Worm (Caenorhabditis elegans): ENCODE measurements around the gene C15H11.11.

C15H11.11 gene

ce11 chrV:14447240-14447763 lies 32.0 kb downstream of the C15H11.11 start, which contains the start of the genes dlat-1 and fntb-1:
Gene dlat-1, minus strand, starts transcription at chrV:14447290.
Gene fntb-1, plus strand, starts transcription at chrV:14447651.
- TF ChIP-seq unc-39 (tag; optimal IDR thresholded peaks at IDR 0.05) (no peak), fos-1 (tag; optimal IDR thresholded peaks at IDR 0.05) (peak; percentile 80), gmeb-1 (tag; optimal IDR thresholded peaks at IDR 0.05) (peak; percentile 10), ceh-16 (tag; optimal IDR thresholded peaks at IDR 0.05) (no peak), nhr-11 (tag; optimal IDR thresholded peaks at IDR 0.05) (no peak), skn-1 (tag; optimal IDR thresholded peaks at IDR 0.05) (no peak), ceh-82 (tag; optimal IDR thresholded peaks at IDR 0.05) (no peak), unc-62 (GFP tag; optimal IDR thresholded peaks at IDR 0.05) (no peak), lin-13 (GFP tag; optimal IDR thresholded peaks at IDR 0.05) (no peak), peb-1 (tag; optimal IDR thresholded peaks at IDR 0.05) (no peak), unc-55 (GFP tag; optimal IDR thresholded peaks at IDR 0.05) (peak; percentile 9), crh-2 (tag; optimal IDR thresholded peaks at IDR 0.05) (peak; percentile 8)

DNA sequence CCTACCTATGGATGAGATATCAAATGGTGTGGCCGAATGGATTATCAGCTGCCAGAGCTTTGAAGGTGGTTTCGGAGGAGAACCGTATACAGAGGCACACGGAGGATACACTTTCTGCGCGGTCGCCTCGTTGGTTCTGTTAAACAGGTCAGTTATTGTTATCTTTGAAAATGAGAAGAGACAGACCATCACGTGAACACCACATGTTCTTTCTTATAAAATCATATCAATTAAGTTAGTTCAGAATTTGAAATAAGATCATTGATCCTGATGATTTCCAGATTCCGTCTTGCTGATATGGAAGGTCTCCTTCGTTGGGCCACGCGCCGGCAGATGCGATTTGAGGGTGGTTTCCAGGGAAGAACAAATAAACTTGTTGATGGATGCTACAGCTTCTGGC lies 33.4 kb downstream of the C15H11.11 start:
- no peak for TF ChIP-seq lin-11 (tag; optimal IDR thresholded peaks at IDR 0.05)
- peak; percentile 35 for TF ChIP-seq nhr-21 (tag; optimal IDR thresholded peaks at IDR 0.05)

DNA sequence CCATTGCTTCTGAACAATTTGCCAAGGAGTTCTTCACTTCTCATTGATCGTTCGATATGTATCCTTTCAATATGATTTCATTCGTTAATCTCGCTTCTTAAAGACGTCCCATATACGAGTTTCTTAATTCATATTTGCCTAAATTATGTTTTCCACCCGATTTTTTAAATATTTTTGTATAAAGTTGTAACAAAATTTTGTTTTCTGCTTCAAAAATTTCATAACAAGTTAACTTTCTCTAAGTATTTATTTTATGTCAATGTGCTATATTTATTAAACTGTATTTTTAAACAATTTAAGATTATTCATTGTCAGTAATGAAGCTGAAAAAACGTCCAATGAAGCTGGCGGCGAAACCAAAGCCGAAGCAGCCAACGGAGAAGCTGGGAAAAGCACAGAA lies 34.1 kb downstream of the C15H11.11 start, which contains the start of gene F23B12.7:
F23B12.7 (plus strand) TSS at position 301 of the 400 bp plus-strand sequence.
- no peak for TF ChIP-seq blmp-1 (tag; optimal IDR thresholded peaks at IDR 0.05; ENCODE audit: insufficient read depth)

- TF ChIP-seq gmeb-1 (tag; optimal IDR thresholded peaks at IDR 0.05), result peak; percentile 70
- no peak for TF ChIP-seq sem-4 (tag; optimal IDR thresholded peaks at IDR 0.05)
- TF ChIP-seq aly-2 (tag; optimal IDR thresholded peaks at IDR 0.05), result no peak
Observed at ce11 chrV:14456626-14457025, 41.3 kb downstream of the C15H11.11 start, which contains the start of gene bmk-1. Gene bmk-1, minus strand, starts transcription at chrV:14456984.

DNA sequence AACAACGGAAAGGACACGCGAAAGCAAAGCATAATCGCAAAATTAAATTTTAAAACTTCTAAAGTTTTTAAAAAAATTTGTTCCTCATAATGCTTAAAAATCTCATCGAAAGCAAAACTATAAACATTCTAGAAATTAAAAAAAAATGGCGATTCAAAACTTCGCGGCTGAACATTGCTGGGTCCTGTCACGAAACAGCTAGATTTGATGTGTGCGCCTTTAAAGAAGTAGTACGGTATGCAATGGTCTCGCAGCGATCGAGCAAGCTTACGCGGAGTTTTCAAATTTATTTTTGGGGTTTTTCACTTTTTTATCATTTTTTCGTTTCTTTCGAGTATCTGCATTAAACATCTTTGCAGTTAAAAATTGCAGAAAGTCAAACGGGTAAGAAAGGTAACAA lies 41.8 kb downstream of the C15H11.11 start, which contains the start of gene coh-3:
coh-3 (plus strand) TSS at position 353 of the 400 bp plus-strand sequence.
- TF ChIP-seq sma-3 (GFP tag; optimal IDR thresholded peaks at IDR 0.05) (no peak), alr-1 (tag; optimal IDR thresholded peaks at IDR 0.05) (no peak), nhr-237 (tag; optimal IDR thresholded peaks at IDR 0.05) (no peak), nhr-129 (tag; optimal IDR thresholded peaks at IDR 0.05) (no peak), nhr-12 (tag; optimal IDR thresholded peaks at IDR 0.05) (no peak), skn-1 (tag; optimal IDR thresholded peaks at IDR 0.05) (no peak), lsy-2 (tag; optimal IDR thresholded peaks at IDR 0.05) (no peak), ZK546.5 (tag; optimal IDR thresholded peaks at IDR 0.05) (no peak), C34F6.9 (tag; optimal IDR thresholded peaks at IDR 0.05) (no peak)

DNA sequence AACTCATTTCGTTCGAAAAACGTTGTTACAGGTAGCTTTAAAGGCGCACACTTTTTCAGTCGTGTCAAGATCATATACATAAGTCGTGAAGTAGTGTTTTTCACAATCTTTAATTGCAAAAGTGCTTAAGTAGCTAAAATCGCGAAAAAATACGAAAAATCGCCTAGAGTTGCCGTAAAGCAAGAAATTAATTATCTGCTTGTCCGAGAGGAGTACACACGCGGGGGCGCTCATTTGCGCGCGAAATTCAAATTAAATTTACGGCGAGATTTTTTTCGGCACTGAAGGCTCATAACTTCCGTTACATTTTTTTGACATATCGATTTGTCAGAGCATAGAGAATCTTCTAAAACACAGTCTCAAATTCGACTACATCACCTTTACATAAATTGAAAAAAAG lies 44.8 kb downstream of the C15H11.11 start:
- no peak for TF ChIP-seq sma-9 (GFP tag; optimal IDR thresholded peaks at IDR 0.05)
- TF ChIP-seq sma-9 (tag; optimal IDR thresholded peaks at IDR 0.05), result no peak
- TF ChIP-seq sma-3 (GFP tag; optimal IDR thresholded peaks at IDR 0.05), result no peak
- TF ChIP-seq lsy-2 (tag; optimal IDR thresholded peaks at IDR 0.05), result no peak
- no peak for TF ChIP-seq alr-1 (tag; optimal IDR thresholded peaks at IDR 0.05)
- TF ChIP-seq lin-13 (GFP tag; optimal IDR thresholded peaks at IDR 0.05), result no peak
- TF ChIP-seq zag-1 (tag; optimal IDR thresholded peaks at IDR 0.05), result no peak
- no peak for TF ChIP-seq C34F6.9 (tag; optimal IDR thresholded peaks at IDR 0.05)
- no peak for TF ChIP-seq R02D3.7 (tag; optimal IDR thresholded peaks at IDR 0.05)
- no peak for TF ChIP-seq nhr-10 (tag; optimal IDR thresholded peaks at IDR 0.05)
- no peak for TF ChIP-seq mab-5 (tag; optimal IDR thresholded peaks at IDR 0.05)

DNA sequence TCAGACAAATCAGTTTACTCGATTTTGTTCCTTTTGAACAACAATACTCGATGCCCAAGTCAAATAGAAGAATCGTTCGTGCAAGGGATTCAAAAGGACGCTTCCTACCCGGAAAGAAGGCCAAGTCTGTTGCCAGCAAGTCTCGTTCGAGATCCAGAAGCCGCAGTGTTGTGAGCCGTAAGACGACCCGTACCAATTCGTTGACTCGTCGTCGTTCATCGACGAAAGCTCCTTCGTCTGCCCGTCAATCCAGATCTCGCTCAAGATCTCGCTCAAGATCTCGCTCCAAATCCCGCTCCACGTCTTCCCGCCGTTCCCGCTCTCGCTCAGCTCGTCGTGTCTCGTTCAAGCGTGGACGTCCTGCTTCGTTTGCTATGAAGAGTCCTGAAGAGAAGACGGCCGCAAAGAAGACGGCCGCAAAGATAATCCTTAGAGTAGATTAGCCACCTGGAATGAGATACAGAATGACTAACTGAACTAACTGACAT lies 45.4 kb downstream of the C15H11.11 start, which contains the start of gene F08H9.2:
F08H9.2 (plus strand) TSS at position 51 of the 488 bp plus-strand sequence.
- no peak for TF ChIP-seq snpc-4 (tag; optimal IDR thresholded peaks at IDR 0.05)
- TF ChIP-seq egl-27 (tag; optimal IDR thresholded peaks at IDR 0.05), result no peak
- TF ChIP-seq skn-1 (tag; optimal IDR thresholded peaks at IDR 0.05), result no peak
- no peak for TF ChIP-seq ceh-82 (tag; optimal IDR thresholded peaks at IDR 0.05)
- TF ChIP-seq lin-11 (tag; optimal IDR thresholded peaks at IDR 0.05), result no peak
- no peak for TF ChIP-seq fos-1 (tag; optimal IDR thresholded peaks at IDR 0.05)
- TF ChIP-seq gmeb-1 (tag; optimal IDR thresholded peaks at IDR 0.05), result no peak
- no peak for TF ChIP-seq ceh-16 (tag; optimal IDR thresholded peaks at IDR 0.05)
- TF ChIP-seq nhr-12 (tag; optimal IDR thresholded peaks at IDR 0.05), result no peak
- TF ChIP-seq R02D3.7 (tag; optimal IDR thresholded peaks at IDR 0.05), result no peak
- TF ChIP-seq mdl-1 (tag; optimal IDR thresholded peaks at IDR 0.05), result no peak

Data from whole organism, L2 larva.